Fruit fly (Drosophila melanogaster) ovary, adult (tissue): Measurements from ENCODE around the gene CG13039.

Experiments used
- CG17801 ChIP-seq: fragments of 200-800 bp; optimal IDR thresholded peaks from 2 replicates; lab custom pipeline; 2019; ENCODE audit warnings: missing biosample characterization, mild to moderate bottlenecking, missing genetic modification characterization, moderate library complexity; ENCODE audit not compliant: partially characterized antibody

CG13039 gene

DNA sequence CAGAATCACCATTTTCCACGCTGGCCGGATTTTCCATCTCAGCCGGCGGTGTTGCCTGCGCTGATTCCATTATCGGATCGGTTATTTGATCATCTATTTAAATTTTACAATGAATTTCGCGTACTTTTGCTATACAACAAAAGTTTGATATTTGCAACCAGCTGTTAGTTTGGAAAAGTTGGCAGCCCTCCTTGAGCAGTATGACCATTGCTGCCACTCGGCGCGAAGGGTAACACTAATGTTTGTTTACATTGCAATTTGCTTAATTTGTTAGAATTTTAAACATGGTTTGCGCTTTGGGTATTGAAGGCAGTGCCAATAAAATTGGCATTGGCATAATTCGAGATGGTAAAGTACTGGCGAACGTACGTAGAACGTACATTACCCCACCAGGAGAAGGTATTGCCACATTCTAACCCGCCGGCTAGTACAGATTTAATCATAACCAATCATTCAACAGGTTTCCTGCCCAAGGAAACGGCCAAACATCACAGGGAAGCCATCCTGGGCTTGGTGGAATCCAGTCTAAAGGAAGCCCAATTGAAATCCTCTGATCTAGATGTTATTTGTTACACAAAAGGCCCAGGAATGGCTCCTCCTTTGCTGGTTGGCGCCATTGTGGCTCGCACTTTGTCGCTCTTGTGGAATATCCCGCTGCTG lies 25.3 kb upstream of the CG13039 start, which contains the start of the genes Golgin104 and Tcs3:
TSS of gene Golgin104 (minus strand) at position 182 of the 660 bp plus-strand sequence.
TSS of gene Tcs3 (plus strand) at position 222 of the 660 bp plus-strand sequence.
- TF ChIP-seq CG17801 (GFP tag; lab: Kevin White, UChicago): no peak

DNA sequence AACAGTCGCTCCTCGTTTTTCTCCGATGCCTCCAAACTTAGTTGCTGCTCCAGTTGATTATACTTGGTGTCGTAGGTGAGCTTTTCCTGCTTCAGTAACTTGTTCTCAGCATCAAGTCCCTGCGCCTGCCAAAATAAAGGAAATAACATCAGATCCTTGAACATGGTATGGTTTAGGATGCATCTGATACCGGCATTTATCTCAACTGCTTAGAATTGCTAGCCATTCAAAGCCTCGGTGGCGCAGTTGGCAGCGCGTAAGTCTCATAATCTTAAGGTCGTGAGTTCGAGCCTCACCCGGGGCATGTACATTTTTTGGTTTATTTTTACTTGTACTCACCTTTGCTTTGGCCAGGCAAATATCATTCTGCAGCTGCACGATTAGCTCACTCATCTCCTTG lies 23.1 kb upstream of the CG13039 start:
- TF ChIP-seq CG17801 (GFP tag; lab: Kevin White, UChicago): no peak

DNA sequence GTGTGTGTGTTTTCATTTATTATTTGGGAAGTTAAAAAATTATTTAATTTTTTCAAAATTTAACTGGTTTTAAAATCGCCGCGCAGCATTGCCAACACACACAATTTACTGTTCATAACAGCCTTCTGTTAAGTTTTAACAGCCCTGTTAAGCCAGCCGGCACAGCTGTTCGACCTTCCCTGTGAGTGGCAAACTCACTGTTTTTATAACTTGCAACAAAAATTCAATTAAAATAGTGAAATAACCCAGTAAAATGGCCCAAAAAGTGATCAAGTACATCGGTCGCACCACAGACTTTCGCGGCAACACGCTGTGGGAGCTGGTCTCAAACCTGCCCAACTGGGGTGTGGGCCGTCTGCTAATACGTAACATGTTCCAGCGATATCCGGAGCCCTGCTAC lies 21.4 kb upstream of the CG13039 start, which contains the start of gene mRpS34:
TSS of gene mRpS34 (plus strand) at position 161 of the 400 bp plus-strand sequence.
- no peak for TF ChIP-seq CG17801 (GFP tag; lab: Kevin White, UChicago)

DNA sequence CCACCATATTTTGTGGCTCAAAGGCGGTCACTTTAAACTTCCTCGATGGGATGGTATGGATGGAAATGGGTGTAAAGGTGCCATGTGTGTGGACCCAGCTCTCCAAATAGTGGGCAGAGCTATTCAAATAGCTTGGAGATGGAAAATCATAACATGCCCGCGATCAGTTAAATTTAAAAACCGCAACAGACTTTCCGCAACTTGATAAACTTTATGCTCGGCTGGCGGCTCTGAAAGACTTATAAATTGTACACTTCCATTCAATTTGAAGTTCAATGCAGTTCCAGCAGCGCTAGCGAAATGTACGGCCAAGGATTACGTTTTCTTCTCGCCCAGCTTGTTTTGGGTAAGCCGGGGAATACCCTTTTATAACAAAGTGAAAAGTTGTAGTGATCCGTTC lies 19.5 kb upstream of the CG13039 start, which contains the start of gene CG33257:
TSS of gene CG33257 (plus strand) at position 301 of the 400 bp plus-strand sequence.
- TF ChIP-seq CG17801 (GFP tag; lab: Kevin White, UChicago): no peak

DNA sequence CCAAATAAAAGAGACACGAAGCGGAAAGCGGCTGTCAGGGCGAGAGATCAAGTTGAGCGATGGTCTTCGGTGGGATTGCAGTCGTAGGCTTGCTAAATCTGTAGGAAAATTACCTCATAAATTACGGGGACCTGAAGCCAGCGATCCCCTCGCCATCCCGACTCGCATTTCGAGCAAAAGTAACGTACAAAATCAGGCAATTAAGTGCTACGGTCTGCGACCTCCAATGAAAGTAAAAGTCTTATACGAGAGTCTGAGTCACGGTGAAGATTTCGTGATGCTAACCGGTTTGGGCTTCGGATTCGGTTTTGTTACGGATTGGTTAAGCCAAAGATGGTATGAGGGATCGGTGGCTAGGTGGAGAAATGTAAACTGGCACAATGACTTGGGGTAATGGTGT lies 13.3 kb upstream of the CG13039 start:
- TF ChIP-seq CG17801 (GFP tag; lab: Kevin White, UChicago): no peak

DNA sequence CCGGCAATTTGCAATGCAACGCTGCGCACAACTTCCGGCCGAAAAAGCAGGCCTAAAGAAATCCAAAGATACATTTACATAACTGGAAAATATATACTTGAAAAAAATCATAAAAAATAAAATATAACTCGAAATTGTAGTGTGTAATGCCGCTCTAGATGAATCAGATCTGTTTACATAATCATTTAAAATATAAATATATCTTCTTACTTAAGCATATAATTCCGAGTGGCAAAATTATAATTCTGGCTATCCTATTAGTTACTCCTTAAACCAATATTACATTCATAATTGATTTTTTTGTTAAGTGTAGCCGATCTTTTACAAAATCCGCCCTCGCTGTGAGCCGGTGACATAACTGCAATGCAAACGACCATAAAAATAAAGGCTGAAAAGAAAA lies 12.9 kb upstream of the CG13039 start:
- no peak for TF ChIP-seq CG17801 (GFP tag; lab: Kevin White, UChicago)

DNA sequence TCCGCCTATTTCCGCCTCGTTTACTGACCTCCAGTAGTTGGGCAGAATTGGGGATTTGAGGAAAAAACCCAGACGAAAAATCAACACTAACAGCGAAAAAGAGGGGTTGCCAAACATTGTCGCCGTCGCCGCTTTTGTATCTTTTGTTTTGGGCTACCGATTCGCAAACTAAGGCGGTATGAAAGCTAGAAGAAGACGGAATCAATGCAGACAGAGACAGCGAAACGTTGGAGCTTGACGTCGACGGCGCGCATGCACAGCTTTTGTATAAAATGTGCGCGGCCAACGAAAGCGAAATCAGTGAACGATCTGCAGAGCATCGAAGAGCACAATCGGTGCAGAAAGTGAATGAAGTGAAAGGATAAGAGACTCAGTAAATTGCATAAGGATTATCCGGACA lies 12.1 kb upstream of the CG13039 start, which contains the start of gene CG4998:
TSS of gene CG4998 (plus strand) at position 301 of the 400 bp plus-strand sequence.
- no peak for TF ChIP-seq CG17801 (GFP tag; lab: Kevin White, UChicago)

DNA sequence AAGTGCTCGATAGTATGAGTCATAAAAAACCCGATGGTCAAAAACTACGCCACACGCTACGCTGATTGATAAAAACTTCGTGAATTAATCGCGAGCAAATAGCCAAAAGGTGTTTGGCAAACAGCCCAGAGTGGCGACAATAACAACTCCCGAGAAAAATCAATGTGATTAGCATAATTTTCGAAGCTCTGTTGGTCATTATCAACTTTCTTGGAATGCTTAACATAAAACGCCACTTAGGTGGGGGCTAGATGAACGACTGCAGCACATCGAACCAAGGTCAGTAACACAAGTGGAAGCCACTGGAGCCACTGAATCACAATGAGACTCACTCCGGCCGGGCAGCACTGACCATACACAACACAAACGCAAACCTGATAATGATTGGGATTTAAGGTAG lies 11.2 kb upstream of the CG13039 start:
- TF ChIP-seq CG17801 (GFP tag; lab: Kevin White, UChicago): no peak

DNA sequence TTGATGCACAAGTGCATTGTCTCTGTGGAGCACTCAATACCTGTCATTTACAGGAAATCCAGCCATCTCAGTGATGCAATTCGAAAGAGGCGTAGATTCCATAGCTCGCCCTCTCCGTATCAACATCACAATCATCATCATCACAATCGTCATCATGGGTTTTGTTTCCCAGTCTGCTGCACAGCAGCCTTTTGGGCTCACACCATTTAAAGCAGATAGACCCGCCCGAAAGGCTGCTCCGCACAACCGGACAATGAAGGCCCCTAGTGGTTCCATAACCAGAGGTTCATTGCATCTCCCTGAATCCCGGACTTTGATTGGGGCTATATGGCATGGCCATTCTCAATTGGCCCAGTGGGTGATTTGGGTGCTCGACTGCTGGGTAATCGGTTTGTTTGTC lies 8.3 kb upstream of the CG13039 start:
- no peak for TF ChIP-seq CG17801 (GFP tag; lab: Kevin White, UChicago)

DNA sequence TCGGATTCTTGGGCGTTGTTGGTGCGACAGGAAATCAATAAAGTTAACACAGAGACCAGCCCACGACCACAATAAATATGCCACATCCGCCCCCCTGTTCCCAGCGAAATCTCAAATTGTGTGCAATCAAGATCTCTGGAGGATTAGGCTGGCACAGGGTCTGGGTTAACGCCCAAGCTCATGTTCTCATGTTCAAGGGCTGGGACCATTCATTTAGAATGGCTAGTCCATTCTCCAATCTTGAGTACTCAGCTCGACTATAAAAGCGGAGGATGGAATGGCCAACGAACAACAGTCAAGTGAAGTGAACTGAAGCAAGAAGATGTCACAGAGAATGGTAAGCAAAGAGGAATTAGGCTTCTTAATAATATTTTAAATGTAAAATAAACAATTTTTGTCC lies 6.5 kb upstream of the CG13039 start, which contains the start of gene CG13056:
TSS of gene CG13056 (plus strand) at position 301 of the 400 bp plus-strand sequence.
- TF ChIP-seq CG17801 (GFP tag; lab: Kevin White, UChicago): no peak

DNA sequence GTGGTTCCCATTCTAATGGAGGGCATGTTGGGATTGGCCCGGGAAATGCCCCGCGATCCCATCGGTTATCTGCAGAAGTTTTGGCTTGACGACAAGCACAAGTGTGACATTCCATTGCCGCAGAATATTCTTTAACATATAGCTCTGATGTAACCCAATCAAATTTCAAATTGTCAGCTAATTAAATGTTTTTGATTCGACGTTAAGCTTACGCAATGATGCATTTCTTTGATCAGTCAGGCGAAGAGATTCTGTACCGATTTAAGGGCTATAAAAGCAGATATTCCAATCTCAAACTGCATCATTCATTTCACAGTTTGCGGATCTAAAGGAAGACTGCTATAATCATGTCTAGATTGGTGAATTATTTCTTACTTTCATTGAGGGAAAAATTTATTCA lies 5.1 kb upstream of the CG13039 start, which contains the start of gene retinin:
TSS of gene retinin (plus strand) at position 301 of the 400 bp plus-strand sequence.
- no peak for TF ChIP-seq CG17801 (GFP tag; lab: Kevin White, UChicago)

DNA sequence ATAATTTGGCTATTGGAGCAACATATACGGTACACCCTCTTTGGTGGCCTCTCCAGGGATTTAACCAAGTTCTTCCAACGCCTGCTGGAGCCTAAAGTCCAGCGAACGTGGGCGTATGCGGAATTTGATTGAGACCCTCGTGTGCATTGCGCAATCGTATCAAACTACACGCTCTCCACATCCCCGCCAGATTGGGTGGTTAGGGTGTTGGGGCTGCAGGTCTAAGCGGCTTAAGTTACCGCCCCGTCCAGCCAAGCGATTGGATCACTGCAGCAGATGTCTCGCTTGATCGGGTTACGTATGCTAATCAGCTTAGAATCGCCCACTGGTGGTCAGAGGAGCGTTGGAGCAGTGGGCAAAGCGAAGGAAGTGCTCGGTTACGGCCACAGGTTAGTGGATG lies 4.2 kb upstream of the CG13039 start, which contains the start of gene CG33060:
TSS of gene CG33060 (plus strand) at position 301 of the 400 bp plus-strand sequence.
- TF ChIP-seq CG17801 (GFP tag; lab: Kevin White, UChicago): no peak

DNA sequence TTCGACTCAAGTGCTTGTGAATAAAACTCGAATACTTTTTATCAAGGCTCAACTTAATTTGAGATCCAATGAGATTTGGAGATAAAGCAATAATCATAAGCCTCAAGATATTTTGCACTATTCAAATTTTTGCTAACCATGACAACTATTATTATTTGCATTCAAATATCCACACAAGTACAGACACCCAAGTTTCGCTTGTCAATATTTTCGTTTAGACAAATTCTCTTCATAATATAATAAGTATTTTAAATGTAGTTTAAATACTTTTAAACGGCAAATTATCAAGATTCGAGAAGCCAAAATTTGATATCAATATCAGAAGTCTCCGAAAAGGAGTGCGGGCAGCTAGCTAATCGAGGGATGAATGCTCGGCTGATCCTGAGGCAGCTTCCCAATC lies 2.9 kb upstream of the CG13039 start, which contains the start of gene CG33061:
TSS of gene CG33061 (plus strand) at position 301 of the 400 bp plus-strand sequence.
- no peak for TF ChIP-seq CG17801 (GFP tag; lab: Kevin White, UChicago)

DNA sequence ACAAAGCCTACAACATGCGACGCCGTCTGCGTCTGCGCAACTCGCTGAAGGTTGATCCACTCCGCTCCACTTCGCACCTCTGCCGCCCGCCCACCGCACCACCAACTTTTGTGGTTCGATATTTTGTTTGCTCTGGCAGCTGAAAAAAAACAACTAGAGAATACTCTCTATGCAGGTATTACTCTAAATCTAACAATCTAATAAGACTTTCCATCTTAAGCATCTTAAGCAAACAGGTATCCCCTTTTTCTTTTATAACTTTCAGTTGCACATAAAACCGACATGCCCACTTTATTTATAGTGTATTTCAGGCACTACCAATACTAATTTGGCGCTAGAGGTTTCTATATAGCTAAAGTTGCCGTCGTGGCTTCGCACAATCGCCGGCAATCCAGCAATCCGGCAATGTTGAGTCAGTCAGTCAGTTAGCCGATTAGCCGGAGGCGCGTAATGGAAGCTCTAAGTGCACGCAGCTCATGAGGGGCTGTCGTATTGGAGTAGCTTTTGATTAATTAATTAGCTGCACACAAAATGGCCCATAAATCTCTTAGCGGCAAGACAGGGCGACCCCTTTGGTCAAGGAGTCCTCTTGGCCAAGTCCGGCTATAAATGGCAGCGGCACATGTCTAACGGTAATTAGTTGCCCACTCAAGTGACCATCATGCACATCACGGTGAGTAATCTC lies 1.8 kb upstream of the CG13039 start, which contains the start of gene CG13058:
TSS of gene CG13058 (plus strand) at position 635 of the 685 bp plus-strand sequence.
- TF ChIP-seq CG17801 (GFP tag; lab: Kevin White, UChicago): no peak

DNA sequence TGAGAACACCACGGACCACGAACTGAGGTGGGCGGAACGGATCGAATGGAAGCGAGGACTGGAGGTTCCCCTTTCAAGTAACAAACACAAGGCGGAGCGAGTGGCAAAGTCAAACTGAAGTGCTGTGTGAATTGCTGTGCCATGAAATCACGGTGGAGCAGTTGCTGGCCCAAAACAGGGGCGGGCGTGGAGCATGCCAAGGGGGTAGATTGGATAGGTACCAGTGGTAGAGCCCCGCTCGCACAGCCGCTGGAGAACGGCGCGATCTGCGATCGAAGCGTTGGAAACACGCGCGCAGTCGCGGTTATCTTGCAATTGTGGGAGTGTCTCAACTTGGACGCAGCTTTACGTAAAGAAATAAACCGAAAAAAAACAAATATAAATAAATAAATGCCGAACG lies 1.2 kb upstream of the CG13039 start, which contains the start of gene CG13038:
TSS of gene CG13038 (minus strand) at position 118 of the 400 bp plus-strand sequence.
- no peak for TF ChIP-seq CG17801 (GFP tag; lab: Kevin White, UChicago)
